Worm (Caenorhabditis elegans): Measurements from ENCODE around the gene F32D1.7.

ce11 chrV:4325415-4325814 is 50.6 kb downstream of the F32D1.7 start, which contains the start of gene nhr-125:
- TF ChIP-seq sea-1 (GFP tag; conservative IDR thresholded peaks at IDR 0.05) (no peak), ets-7 (tag; optimal IDR thresholded peaks at IDR 0.05) (no peak)
